Worm (Caenorhabditis elegans) whole organism, early embryonic: ENCODE results near the gene fcho-1.

Experiments
- B0310.2 ChIP-seq: sonication (generic microtip); optimal IDR thresholded peaks from 2 replicates; lab custom pipeline; 2016; ENCODE audit warnings: mild to moderate bottlenecking, missing genetic modification characterization, missing compliant biosample characterization
- aly-1 ChIP-seq: sonication (generic microtip); optimal IDR thresholded peaks from 2 replicates; lab custom pipeline; 2016; ENCODE audit warnings: missing genetic modification characterization, missing compliant biosample characterization
- ama-1 ChIP-seq: fragments of 150-350 bp; optimal IDR thresholded peaks from 2 replicates; lab custom pipeline; 2014
- ceh-13 ChIP-seq: fragments of 200-800 bp; sonication (Bioruptor generic); optimal IDR thresholded peaks from 2 replicates; lab custom pipeline; 2018; ENCODE audit warnings: mild to moderate bottlenecking, missing genetic modification characterization, missing compliant biosample characterization
- ets-7 ChIP-seq: sonication (generic microtip); optimal IDR thresholded peaks from 2 replicates; lab custom pipeline; 2016; ENCODE audit warnings: missing genotype, missing genetic modification characterization, missing compliant biosample characterization
- flt-1 ChIP-seq: fragments of 200-800 bp; sonication (Bioruptor generic); IDR thresholded peaks from 2 replicates; pipeline ENCODE4 v1.3.6; 2022; ENCODE audit warnings: missing genetic modification characterization, missing compliant biosample characterization
- hmbx-1 ChIP-seq: sonication (generic microtip); optimal IDR thresholded peaks from 2 replicates; lab custom pipeline; 2016; ENCODE audit warnings: mild to moderate bottlenecking, missing genetic modification characterization, missing compliant biosample characterization
- hmg-4 ChIP-seq: fragments of 200-800 bp; sonication (Bioruptor generic); optimal IDR thresholded peaks from 2 replicates; lab custom pipeline; 2018; ENCODE audit warnings: mild to moderate bottlenecking, missing genetic modification characterization, missing compliant biosample characterization
- sea-1 ChIP-seq: fragments of 200-800 bp; sonication (Bioruptor generic); conservative IDR thresholded peaks from 2 replicates; pipeline ENCODE4 v1.3.6; 2022; ENCODE audit warnings: missing genetic modification characterization, missing compliant biosample characterization

DNA sequence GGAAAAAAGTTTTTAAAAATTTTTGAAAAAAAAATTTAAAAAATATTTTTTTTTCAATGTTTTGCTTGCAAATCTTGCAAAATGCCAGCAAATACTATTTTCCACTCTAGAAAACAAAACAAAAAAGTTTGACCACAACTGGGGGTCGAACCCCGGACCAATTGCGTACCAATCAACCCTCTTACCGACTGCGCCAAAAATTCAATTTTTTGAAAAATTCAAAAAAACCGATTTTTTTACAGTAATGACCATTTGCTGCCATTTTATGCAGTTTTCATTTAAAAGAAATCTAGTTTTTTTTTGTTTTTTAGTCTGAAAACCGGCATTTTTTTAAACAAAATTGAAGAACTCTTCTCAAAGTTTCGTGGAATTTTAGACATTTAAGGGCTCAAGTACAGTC is 52.1 kb downstream of the fcho-1 start:
- no peak for TF ChIP-seq ets-7 (tag; lab: Kevin White, UChicago)
- TF ChIP-seq ama-1 (lab: Kevin White, UChicago) = no peak
- no peak for TF ChIP-seq aly-1 (tag; lab: Kevin White, UChicago)
- no peak for TF ChIP-seq flt-1 (GFP tag; lab: Robert Waterston, UW)
- no peak for TF ChIP-seq sea-1 (GFP tag; lab: Robert Waterston, UW)
- TF ChIP-seq hmg-4 (GFP tag; lab: Kevin White, UChicago) = no peak
- TF ChIP-seq ceh-13 = no peak
- TF ChIP-seq hmbx-1 = no peak
- no peak for TF ChIP-seq B0310.2 (tag; lab: Kevin White, UChicago)
